Worm (Caenorhabditis elegans) whole organism, L1 larva: ENCODE results near the gene grk-2.

Experiments
- alr-1 ChIP-seq: fragments of 200-800 bp; sonication (Bioruptor generic); optimal IDR thresholded peaks from 2 replicates; lab custom pipeline; 2018; ENCODE audit warnings: borderline replicate concordance, mild to moderate bottlenecking, missing genetic modification characterization, missing compliant biosample characterization
- ama-1 ChIP-seq: fragments of 150-350 bp; optimal IDR thresholded peaks from 2 replicates; lab custom pipeline; 2014
- elt-2 ChIP-seq: sonication (generic microtip); optimal IDR thresholded peaks from 2 replicates; lab custom pipeline; 2016; ENCODE audit warnings: missing genetic modification characterization, mild to moderate bottlenecking, inconsistent platforms, missing compliant biosample characterization, missing genetic modification reagents
- mdl-1 ChIP-seq, 2 experiments: fragments of 150-350 bp; optimal IDR thresholded peaks; 2 replicates each; lab custom pipeline; 2014 to 2017; ENCODE audit warnings: missing biosample characterization in 2 of 2, missing genetic modification characterization in 2 of 2, inconsistent platforms in 1 of 2
- nhr-11 ChIP-seq: fragments of 150-350 bp; optimal IDR thresholded peaks from 2 replicates; lab custom pipeline; 2014; ENCODE audit warnings: missing biosample characterization, missing genetic modification characterization
- snpc-4 ChIP-seq: fragments of 150-350 bp; optimal IDR thresholded peaks from 2 replicates; lab custom pipeline; 2014; ENCODE audit warnings: missing biosample characterization, missing genetic modification characterization
- unc-62 ChIP-seq: fragments of 150-350 bp; optimal IDR thresholded peaks from 2 replicates; lab custom pipeline; 2014; ENCODE audit warnings: missing biosample characterization, missing genetic modification reagents, missing genetic modification characterization

DNA sequence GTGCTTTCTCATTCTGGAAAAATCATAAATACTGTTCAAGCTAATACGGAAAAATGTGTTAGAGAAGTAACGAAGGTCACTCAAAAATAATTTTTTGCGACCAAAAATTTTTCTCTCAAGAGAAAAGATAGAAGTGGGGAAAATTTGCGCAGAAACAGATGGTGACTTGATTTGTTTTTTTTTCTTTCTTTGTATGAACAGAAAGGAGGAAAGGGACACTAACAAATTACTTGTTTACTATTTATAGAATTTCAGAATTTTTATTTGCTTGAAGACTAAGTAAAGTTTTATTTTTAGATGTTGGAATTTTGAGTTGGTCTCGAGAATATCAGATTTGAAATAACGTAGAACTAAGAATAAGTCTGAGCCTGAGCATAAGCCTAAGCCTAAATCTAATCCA lies 7.4 kb downstream of the grk-2 start, which contains the start of gene W02B3.4:
- no peak for TF ChIP-seq ama-1 (lab: Kevin White, UChicago)
- TF ChIP-seq nhr-11, result no peak
- no peak for TF ChIP-seq unc-62 (GFP tag; lab: Kevin White, UChicago)
- TF ChIP-seq alr-1 (tag; lab: Kevin White, UChicago), result no peak
- no peak for TF ChIP-seq snpc-4 (tag; lab: Kevin White, UChicago)
- TF ChIP-seq mdl-1 (tag; optimal IDR thresholded peaks at IDR 0.05; lab: Kevin White, UChicago), result no peak
- TF ChIP-seq elt-2 (tag; lab: Kevin White, UChicago), result no peak
